Worm (Caenorhabditis elegans): Measurements from ENCODE around the gene F21G4.5.

The F21G4.5 gene

ce11 chrX:9905840-9906239, at the start of gene F21G4.5:
Gene F21G4.5 (plus strand): TSS chrX:9906140.
- TF ChIP-seq zim-3 (tag; optimal IDR thresholded peaks at IDR 0.05) (no peak), T07F8.4 (tag; optimal IDR thresholded peaks at IDR 0.05) (no peak), nfya-1 (tag; optimal IDR thresholded peaks at IDR 0.05; ENCODE audit: borderline replicate concordance, insufficient read depth) (no peak), atf-7 (tag; optimal IDR thresholded peaks at IDR 0.05) (no peak), madf-8 (GFP tag; conservative IDR thresholded peaks at IDR 0.05) (no peak), D2030.7 (GFP tag; IDR thresholded peaks at IDR 0.05) (no peak), athp-1 (tag; optimal IDR thresholded peaks at IDR 0.05) (no peak), ztf-3 (GFP tag; optimal IDR thresholded peaks at IDR 0.05) (no peak), die-1 (tag; optimal IDR thresholded peaks at IDR 0.05) (no peak), snpc-3.4 (tag; optimal IDR thresholded peaks at IDR 0.05) (no peak), xnd-1 (tag; optimal IDR thresholded peaks at IDR 0.05) (no peak), unc-62 (GFP tag; optimal IDR thresholded peaks at IDR 0.05) (no peak), F57C9.4 (tag; optimal IDR thresholded peaks at IDR 0.05) (no peak), ceh-91 (GFP tag; IDR thresholded peaks at IDR 0.05) (no peak), F23B12.7 (tag; optimal IDR thresholded peaks at IDR 0.05; ENCODE audit: insufficient read depth) (no peak)

- no peak for TF ChIP-seq atf-7 (tag; optimal IDR thresholded peaks at IDR 0.05)
Measured at ce11 chrX:9856618-9857017, 49.3 kb upstream of the F21G4.5 start, which contains the start of gene R07B1.11. Gene R07B1.11 (plus strand): TSS chrX:9856918.

ce11 chrX:9858069-9858468, 47.9 kb upstream of the F21G4.5 start, which contains the start of gene scav-5:
Gene scav-5 (plus strand): TSS chrX:9858365.
- TF ChIP-seq K12H6.12 (tag; optimal IDR thresholded peaks at IDR 0.05) (no peak), Y79H2A.3 (GFP tag; conservative IDR thresholded peaks at IDR 0.05) (no peak), nhr-80 (tag; optimal IDR thresholded peaks at IDR 0.05) (peak; percentile 84), ets-4 (GFP tag; optimal IDR thresholded peaks at IDR 0.05) (peak; percentile 3), bed-1 (GFP tag; IDR thresholded peaks at IDR 0.05) (no peak), tlf-1 (GFP tag; optimal IDR thresholded peaks at IDR 0.05) (no peak), egl-44 (GFP tag; IDR thresholded peaks at IDR 0.05) (no peak), somi-1 (GFP tag; optimal IDR thresholded peaks at IDR 0.05) (no peak), mxl-1 (tag; optimal IDR thresholded peaks at IDR 0.05) (no peak), Y53F4B.3 (GFP tag; IDR thresholded peaks at IDR 0.05) (no peak), lin-40 (tag; optimal IDR thresholded peaks at IDR 0.05) (no peak), F33H1.4 (GFP tag; IDR thresholded peaks at IDR 0.05) (no peak), mes-4 (tag; optimal IDR thresholded peaks at IDR 0.05) (no peak), ztf-25 (GFP tag; IDR thresholded peaks at IDR 0.05) (no peak)

ce11 chrX:9862916-9863624, 42.9 kb upstream of the F21G4.5 start, which contains the start of the genes gst-36 and R07B1.5:
Gene gst-36 (minus strand): TSS chrX:9862960.
Gene R07B1.5 (plus strand): TSS chrX:9863580.
- TF ChIP-seq lsy-27 (tag; optimal IDR thresholded peaks at IDR 0.05; ENCODE audit: borderline replicate concordance, insufficient read depth) (no peak), nhr-80 (tag; optimal IDR thresholded peaks at IDR 0.05) (peak; percentile 68), B0336.3 (GFP tag; IDR thresholded peaks at IDR 0.05) (no peak)

- TF ChIP-seq zfh-2 (GFP tag; conservative IDR thresholded peaks at IDR 0.05) (no peak), nhr-27 (tag; optimal IDR thresholded peaks at IDR 0.05) (no peak), snpc-4 (GFP tag; optimal IDR thresholded peaks at IDR 0.05) (no peak), snpc-4 (tag; optimal IDR thresholded peaks at IDR 0.05) (no peak), ceh-27 (GFP tag; optimal IDR thresholded peaks at IDR 0.05) (no peak), F55B11.4 (tag; optimal IDR thresholded peaks at IDR 0.05; ENCODE audit: borderline replicate concordance, insufficient read depth) (no peak), madf-3 (GFP tag; IDR thresholded peaks at IDR 0.05) (no peak), lag-1 (GFP tag; IDR thresholded peaks at IDR 0.05) (no peak), attf-5 (GFP tag; optimal IDR thresholded peaks at IDR 0.05) (no peak), mcd-1 (GFP tag; IDR thresholded peaks at IDR 0.05) (no peak), xnd-1 (tag; optimal IDR thresholded peaks at IDR 0.05) (no peak), nfya-2 (GFP tag; IDR thresholded peaks at IDR 0.05) (no peak), egl-18 (GFP tag; IDR thresholded peaks at IDR 0.05) (no peak)
Measured at ce11 chrX:9866355-9866754, 39.6 kb upstream of the F21G4.5 start, which contains the start of gene R07B1.6. Gene R07B1.6 (plus strand): TSS chrX:9866655.

Measured in whole organism, young adult.